Worm (Caenorhabditis elegans) whole organism, young adult: ENCODE results near the gene chpf-1.

Experiments used
- B0019.2 ChIP-seq: fragments of 200-800 bp; sonication (Bioruptor generic); conservative IDR thresholded peaks from 2 replicates; pipeline ENCODE4 v1.3.6; 2022; ENCODE audit warnings: missing genetic modification reagents, missing genetic modification characterization, missing compliant biosample characterization
- B0035.1 ChIP-seq: sonication (generic microtip); optimal IDR thresholded peaks from 2 replicates; lab custom pipeline; 2016; ENCODE audit warnings: missing genetic modification characterization, mild to moderate bottlenecking, missing compliant biosample characterization, missing genotype, missing genetic modification reagents
- B0336.3 ChIP-seq: fragments of 200-800 bp; sonication (Bioruptor generic); IDR thresholded peaks from 2 replicates; pipeline ENCODE4 v1.3.6; 2022; ENCODE audit warnings: missing genetic modification characterization, missing compliant biosample characterization
- C06A6.2 ChIP-seq: fragments of 200-800 bp; sonication (Bioruptor generic); conservative IDR thresholded peaks from 2 replicates; pipeline ENCODE4 v1.3.6; 2022; ENCODE audit warnings: missing genetic modification characterization, missing compliant biosample characterization
- C17E4.6 ChIP-seq: fragments of 200-800 bp; sonication (Bioruptor generic); IDR thresholded peaks from 2 replicates; pipeline ENCODE4 v1.3.6; 2022; ENCODE audit warnings: missing genetic modification reagents, missing genetic modification characterization, missing compliant biosample characterization
- D2030.7 ChIP-seq: fragments of 200-800 bp; sonication (Bioruptor generic); IDR thresholded peaks from 2 replicates; pipeline ENCODE4 v1.3.6; 2022; ENCODE audit warnings: missing genetic modification reagents, missing genetic modification characterization, missing compliant biosample characterization
- F49E8.2 ChIP-seq: sonication (generic microtip); optimal IDR thresholded peaks from 3 replicates; lab custom pipeline; 2017; ENCODE audit warnings: missing genetic modification characterization, mild to moderate bottlenecking, missing compliant biosample characterization, antibody characterized with exemption, moderate library complexity; ENCODE audit not compliant: insufficient read depth
- F55B11.4 ChIP-seq: sonication (generic microtip); optimal IDR thresholded peaks from 2 replicates; lab custom pipeline; 2016; ENCODE audit warnings: missing compliant biosample characterization, missing genetic modification characterization, borderline replicate concordance; ENCODE audit not compliant: insufficient read depth
- K11D2.4 ChIP-seq: fragments of 200-800 bp; sonication (Bioruptor generic); IDR thresholded peaks from 2 replicates; pipeline ENCODE4 v1.3.6; 2022; ENCODE audit warnings: missing genetic modification reagents, missing genetic modification characterization, missing compliant biosample characterization
- Y56A3A.18 ChIP-seq: fragments of 200-800 bp; sonication (Bioruptor generic); IDR thresholded peaks from 2 replicates; pipeline ENCODE4 v1.3.6; 2022; ENCODE audit warnings: missing genetic modification reagents, missing genetic modification characterization, missing compliant biosample characterization
- atf-7 ChIP-seq: sonication (generic microtip); optimal IDR thresholded peaks from 2 replicates; lab custom pipeline; 2017; ENCODE audit warnings: mild to moderate bottlenecking, missing genetic modification characterization, missing compliant biosample characterization
- attf-3 ChIP-seq: fragments of 200-800 bp; sonication (Bioruptor generic); conservative IDR thresholded peaks from 2 replicates; pipeline ENCODE4 v1.3.6; 2022; ENCODE audit warnings: missing genetic modification reagents, missing genetic modification characterization, missing compliant biosample characterization
- attf-5 ChIP-seq: fragments of 200-800 bp; sonication (Bioruptor generic); optimal IDR thresholded peaks from 2 replicates; lab custom pipeline; 2018; ENCODE audit warnings: mild to moderate bottlenecking, missing genetic modification characterization, missing compliant biosample characterization
- ceh-100 ChIP-seq: fragments of 200-800 bp; sonication (Bioruptor generic); IDR thresholded peaks from 2 replicates; pipeline ENCODE4 v1.3.6; 2022; ENCODE audit warnings: missing genetic modification reagents, missing genetic modification characterization, missing compliant biosample characterization
- ceh-79 ChIP-seq: sonication (generic microtip); optimal IDR thresholded peaks from 2 replicates; lab custom pipeline; 2017; ENCODE audit warnings: mild to moderate bottlenecking, missing genetic modification characterization, missing compliant biosample characterization
- dpff-1 ChIP-seq: sonication (generic microtip); optimal IDR thresholded peaks from 2 replicates; lab custom pipeline; 2017; ENCODE audit warnings: mild to moderate bottlenecking, missing genetic modification characterization, missing compliant biosample characterization
- egrh-3 ChIP-seq: fragments of 200-800 bp; sonication (Bioruptor generic); IDR thresholded peaks from 2 replicates; pipeline ENCODE4 v1.3.6; 2022; ENCODE audit warnings: missing genetic modification reagents, missing genetic modification characterization, missing compliant biosample characterization
- ets-4 ChIP-seq: fragments of 200-800 bp; sonication (Bioruptor generic); optimal IDR thresholded peaks from 2 replicates; lab custom pipeline; 2018; ENCODE audit warnings: mild to moderate bottlenecking, missing genetic modification characterization, missing compliant biosample characterization
- gei-17 ChIP-seq: fragments of 200-800 bp; sonication (Bioruptor generic); optimal IDR thresholded peaks from 2 replicates; lab custom pipeline; 2018; ENCODE audit warnings: mild to moderate bottlenecking, missing genetic modification characterization, missing compliant biosample characterization
- hlh-26 ChIP-seq: fragments of 200-800 bp; sonication (Bioruptor generic); conservative IDR thresholded peaks from 2 replicates; pipeline ENCODE4 v1.3.6; 2022; ENCODE audit warnings: missing genetic modification reagents, missing genetic modification characterization, missing compliant biosample characterization
- hsf-1 ChIP-seq: fragments of 200-800 bp; sonication (Bioruptor generic); IDR thresholded peaks from 2 replicates; pipeline ENCODE4 v1.3.6; 2022; ENCODE audit warnings: missing genetic modification reagents, missing genetic modification characterization, missing compliant biosample characterization
- let-526 ChIP-seq: fragments of 200-800 bp; sonication (Bioruptor generic); IDR thresholded peaks from 2 replicates; pipeline ENCODE4 v1.3.6; 2022; ENCODE audit warnings: missing genetic modification reagents, missing genetic modification characterization, missing compliant biosample characterization
- let-607 ChIP-seq, 2 experiments: fragments of 200-800 bp in 1 of 2; sonication (Bioruptor generic) in 1 of 2; sonication (generic microtip) in 1 of 2; optimal IDR thresholded peaks; 2 replicates each; lab custom pipeline; 2016 to 2018; ENCODE audit warnings: mild to moderate bottlenecking in 2 of 2, missing compliant biosample characterization in 2 of 2, missing genetic modification characterization in 2 of 2, moderate library complexity in 2 of 2, missing genotype in 1 of 2
- lsy-27 ChIP-seq: sonication (generic microtip); optimal IDR thresholded peaks from 2 replicates; lab custom pipeline; 2017; ENCODE audit warnings: missing genetic modification characterization, mild to moderate bottlenecking, missing compliant biosample characterization, antibody characterized with exemption, missing genotype, borderline replicate concordance; ENCODE audit not compliant: insufficient read depth
- madf-10 ChIP-seq: sonication (generic microtip); optimal IDR thresholded peaks from 2 replicates; lab custom pipeline; 2016; ENCODE audit warnings: mild to moderate bottlenecking, missing genetic modification characterization, missing compliant biosample characterization
- mxl-1 ChIP-seq: sonication (generic microtip); optimal IDR thresholded peaks from 2 replicates; lab custom pipeline; 2016; ENCODE audit warnings: missing genetic modification characterization, missing compliant biosample characterization
- nfyb-1 ChIP-seq: fragments of 200-800 bp; sonication (Bioruptor generic); IDR thresholded peaks from 2 replicates; pipeline ENCODE4 v1.3.6; 2022; ENCODE audit warnings: missing genetic modification reagents, missing genetic modification characterization, missing compliant biosample characterization
- nhr-120 ChIP-seq: fragments of 200-800 bp; sonication (Bioruptor generic); IDR thresholded peaks from 2 replicates; pipeline ENCODE4 v1.3.6; 2022; ENCODE audit warnings: missing genetic modification characterization, missing compliant biosample characterization
- nhr-80 ChIP-seq: sonication (generic microtip); optimal IDR thresholded peaks from 2 replicates; lab custom pipeline; 2016; ENCODE audit warnings: missing genetic modification characterization, missing compliant biosample characterization
- nhr-90 ChIP-seq: sonication (generic microtip); optimal IDR thresholded peaks from 2 replicates; lab custom pipeline; 2016; ENCODE audit warnings: missing genotype, mild to moderate bottlenecking, missing genetic modification characterization, missing compliant biosample characterization
- sea-2 ChIP-seq: fragments of 200-800 bp; sonication (Bioruptor generic); IDR thresholded peaks from 2 replicates; pipeline ENCODE4 v1.3.6; 2022; ENCODE audit warnings: missing genetic modification characterization, missing compliant biosample characterization
- snpc-1.3 ChIP-seq: sonication (generic microtip); optimal IDR thresholded peaks from 2 replicates; lab custom pipeline; 2017; ENCODE audit warnings: missing genetic modification characterization, mild to moderate bottlenecking, missing compliant biosample characterization, antibody characterized with exemption, moderate library complexity, missing genotype, missing genetic modification reagents; ENCODE audit not compliant: insufficient read depth
- sptf-2 ChIP-seq: fragments of 200-800 bp; sonication (Bioruptor generic); optimal IDR thresholded peaks from 2 replicates; lab custom pipeline; 2018; ENCODE audit warnings: mild to moderate bottlenecking, missing genetic modification characterization, missing compliant biosample characterization
- tlf-1 ChIP-seq: fragments of 200-800 bp; sonication (Bioruptor generic); optimal IDR thresholded peaks from 2 replicates; lab custom pipeline; 2018; ENCODE audit warnings: mild to moderate bottlenecking, missing genetic modification characterization, missing compliant biosample characterization
- unc-62 ChIP-seq: fragments of 150-350 bp; optimal IDR thresholded peaks from 2 replicates; lab custom pipeline; 2014; ENCODE audit warnings: missing biosample characterization, missing genetic modification reagents, missing genetic modification characterization
- ztf-28 ChIP-seq: fragments of 200-800 bp; sonication (Bioruptor generic); IDR thresholded peaks from 2 replicates; pipeline ENCODE4 v1.3.6; 2022; ENCODE audit warnings: missing genetic modification reagents, missing genetic modification characterization, missing compliant biosample characterization
- ztf-6 ChIP-seq: fragments of 200-800 bp; sonication (Bioruptor generic); IDR thresholded peaks from 2 replicates; pipeline ENCODE4 v1.3.6; 2022; ENCODE audit warnings: missing genetic modification reagents, missing genetic modification characterization, missing compliant biosample characterization

Gene chpf-1

DNA sequence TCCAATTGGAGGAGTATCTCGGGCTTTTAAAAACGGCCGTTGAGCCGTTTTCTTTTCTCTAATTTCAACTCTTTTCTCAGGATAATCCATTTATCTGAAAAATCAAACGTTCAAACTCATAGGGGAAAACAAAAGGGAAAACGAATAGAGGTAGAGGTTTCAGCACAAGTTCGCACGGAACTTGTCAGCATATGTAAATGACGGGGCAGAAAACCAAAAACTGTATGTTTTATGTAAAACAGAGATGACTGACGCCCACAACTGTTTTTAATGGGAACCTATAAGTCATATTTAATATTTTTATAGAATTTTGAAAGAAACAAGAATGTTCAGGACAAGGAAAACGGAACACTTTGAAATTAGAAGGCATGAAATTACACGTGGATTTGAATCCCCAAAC lies 36.9 kb downstream of the chpf-1 start, which contains the start of gene C51E3.6:
Gene C51E3.6, minus strand, starts transcription at position 101 of the 400 bp plus-strand sequence.
- TF ChIP-seq B0336.3 (GFP tag; lab: Robert Waterston, UW) (no peak), D2030.7 (GFP tag; lab: Robert Waterston, UW) (no peak), sptf-2 (no peak), ceh-79 (no peak), K11D2.4 (GFP tag; lab: Robert Waterston, UW) (no peak), unc-62 (GFP tag; lab: Kevin White, UChicago) (no peak)

DNA sequence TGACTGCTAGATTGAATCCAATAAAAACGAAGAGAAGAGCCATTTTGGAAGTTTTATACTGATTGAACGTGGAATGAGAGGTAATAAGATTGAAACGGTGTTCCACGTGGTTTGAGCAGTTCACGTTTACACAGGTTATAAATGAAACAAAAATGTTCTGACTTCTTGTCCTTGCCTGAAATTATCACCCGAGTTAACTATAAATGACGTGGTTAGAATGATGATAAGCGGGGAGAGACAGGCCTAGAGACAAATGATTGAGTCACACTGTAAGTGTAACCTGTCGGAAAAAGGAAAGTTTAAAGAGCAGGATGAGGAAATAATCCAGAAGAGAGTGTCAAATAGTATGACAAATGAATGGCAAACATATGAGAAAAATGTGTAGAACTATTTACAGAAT lies 42.3 kb downstream of the chpf-1 start, which contains the start of gene C51E3.10:
Gene C51E3.10, minus strand, starts transcription at position 181 of the 400 bp plus-strand sequence.
- TF ChIP-seq nhr-80 = peak; percentile 92
- no peak for TF ChIP-seq snpc-1.3 (tag; lab: Kevin White, UChicago)
- TF ChIP-seq atf-7 = peak; percentile 54
- TF ChIP-seq ets-4 = peak; percentile 47
- no peak for TF ChIP-seq let-526 (GFP tag; lab: Robert Waterston, UW)
- no peak for TF ChIP-seq dpff-1 (tag; lab: Kevin White, UChicago)
- peak; percentile 26 for TF ChIP-seq nhr-90 (tag; lab: Kevin White, UChicago)
- peak; percentile 71 to 80 for TF ChIP-seq let-607 (tag; optimal IDR thresholded peaks at IDR 0.05; lab: Kevin White, UChicago)
- TF ChIP-seq nfyb-1 (GFP tag; lab: Robert Waterston, UW) = 0 out of 2 replicates have a peak, but pooled peaks have one; percentile 25
- TF ChIP-seq unc-62 (GFP tag; lab: Kevin White, UChicago) = peak; percentile 5

DNA sequence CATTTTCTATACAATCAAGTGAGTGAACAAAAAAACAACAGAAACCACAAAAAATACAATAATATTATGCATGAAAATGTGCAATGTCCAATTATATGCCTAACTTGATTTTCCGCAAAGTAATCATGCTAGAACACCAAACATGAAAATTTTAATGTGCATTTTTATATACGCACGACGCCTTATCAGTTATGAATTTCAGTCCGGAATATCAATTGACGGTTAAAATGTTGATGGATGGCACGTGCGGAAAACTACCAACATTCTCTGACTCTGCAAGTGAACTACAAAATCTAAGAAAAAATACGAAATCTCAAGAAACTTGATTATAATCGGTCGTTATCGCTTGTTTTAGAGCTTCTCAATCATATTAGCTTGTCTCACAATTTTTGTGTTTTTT lies 43.3 kb downstream of the chpf-1 start:
- no peak for TF ChIP-seq B0035.1
- peak; percentile 56 for TF ChIP-seq nhr-80

ce11 chrV:10158528-10158927 lies 44.8 kb downstream of the chpf-1 start, which contains the start of gene srsx-30:
Gene srsx-30 (plus strand): TSS chrV:10158828.
- TF ChIP-seq madf-10 (tag; lab: Kevin White, UChicago) (no peak), egrh-3 (GFP tag; lab: Robert Waterston, UW) (no peak), C06A6.2 (GFP tag; lab: Robert Waterston, UW) (no peak), atf-7 (no peak), C17E4.6 (GFP tag; lab: Robert Waterston, UW) (no peak), ztf-28 (GFP tag; lab: Robert Waterston, UW) (no peak)
- TF ChIP-seq, all 124 proteins: peak for 0

DNA sequence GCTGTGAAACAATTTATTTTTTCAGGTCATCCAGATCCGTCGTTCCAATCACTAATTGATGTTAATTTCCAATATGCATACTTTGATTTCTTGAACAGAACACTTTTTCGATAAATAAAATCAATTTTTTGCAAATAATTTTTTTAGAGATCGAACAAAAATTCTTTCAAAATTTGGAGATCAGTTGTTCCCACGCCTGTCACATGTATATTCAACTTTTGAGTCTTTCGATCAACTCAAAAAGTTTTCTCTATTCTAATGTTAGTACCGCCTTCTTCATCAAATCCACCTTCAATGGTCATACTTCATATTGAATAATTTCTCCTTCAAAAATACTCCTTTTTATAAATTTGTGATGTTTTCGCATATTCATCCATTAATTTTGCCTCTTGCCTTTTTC lies 48.6 kb downstream of the chpf-1 start, which contains the start of gene srsx-29:
Gene srsx-29, plus strand, starts transcription at position 301 of the 400 bp plus-strand sequence.
- no peak for TF ChIP-seq hlh-26 (GFP tag; lab: Robert Waterston, UW)
- TF ChIP-seq ceh-100 (GFP tag; lab: Robert Waterston, UW) = no peak
- TF ChIP-seq unc-62 (GFP tag; lab: Kevin White, UChicago) = no peak
- no peak for TF ChIP-seq ztf-6 (GFP tag; lab: Robert Waterston, UW)
- no peak for TF ChIP-seq dpff-1 (tag; lab: Kevin White, UChicago)
- no peak for TF ChIP-seq sea-2 (GFP tag; lab: Robert Waterston, UW)
- TF ChIP-seq F55B11.4 = no peak
- no peak for TF ChIP-seq gei-17 (GFP tag; lab: Kevin White, UChicago)
- TF ChIP-seq nhr-120 = no peak
- TF ChIP-seq lsy-27 = no peak
- no peak for TF ChIP-seq F49E8.2 (tag; lab: Kevin White, UChicago)
- TF ChIP-seq tlf-1 = no peak
- TF ChIP-seq mxl-1 = no peak
- no peak for TF ChIP-seq Y56A3A.18 (GFP tag; lab: Robert Waterston, UW)
- no peak for TF ChIP-seq attf-3 (GFP tag; lab: Robert Waterston, UW)
- no peak for TF ChIP-seq attf-5 (GFP tag; lab: Kevin White, UChicago)
- no peak for TF ChIP-seq B0019.2 (GFP tag; lab: Robert Waterston, UW)
- TF ChIP-seq C17E4.6 (GFP tag; lab: Robert Waterston, UW) = no peak
- no peak for TF ChIP-seq nhr-90 (tag; lab: Kevin White, UChicago)
- no peak for TF ChIP-seq hsf-1
